Worm (Caenorhabditis elegans): ENCODE results near the gene lpr-6.

- no peak for TF ChIP-seq nhr-12 (tag; optimal IDR thresholded peaks at IDR 0.05)
- no peak for TF ChIP-seq ceh-8 (GFP tag; optimal IDR thresholded peaks at IDR 0.05)
- no peak for TF ChIP-seq elt-2 (tag; optimal IDR thresholded peaks at IDR 0.05)
- TF ChIP-seq lin-39 (tag; optimal IDR thresholded peaks at IDR 0.05): no peak
- TF ChIP-seq fkh-8 (tag; optimal IDR thresholded peaks at IDR 0.05): no peak
- no peak for TF ChIP-seq unc-62 (GFP tag; optimal IDR thresholded peaks at IDR 0.05)
- TF ChIP-seq elt-3 (tag; optimal IDR thresholded peaks at IDR 0.05): no peak
- no peak for TF ChIP-seq unc-130 (tag; optimal IDR thresholded peaks at IDR 0.05)
- TF ChIP-seq ztf-11 (tag; optimal IDR thresholded peaks at IDR 0.05): no peak
- TF ChIP-seq F16B12.6 (tag; optimal IDR thresholded peaks at IDR 0.05): peak; percentile 77
- no peak for TF ChIP-seq ama-1 (optimal IDR thresholded peaks at IDR 0.05)
- no peak for TF ChIP-seq lin-15B (tag; optimal IDR thresholded peaks at IDR 0.05)
Measured at ce11 chrX:11072701-11073100, 12.9 kb downstream of the lpr-6 start.
